Fruit fly (Drosophila melanogaster) whole organism, embryonic: ENCODE data around the gene Zw.

ENCODE experiments used
- Asciz ChIP-seq: fragments of 200-800 bp; sonication (Bioruptor generic); optimal IDR thresholded peaks from 2 replicates; lab custom pipeline; 2017; ENCODE audit warnings: missing biosample characterization, mild to moderate bottlenecking, missing genetic modification characterization, missing genetic modification reagents
- CG10147 ChIP-seq: fragments of 200-800 bp; sonication (Bioruptor generic); optimal IDR thresholded peaks from 2 replicates; lab custom pipeline; 2019; ENCODE audit warnings: missing biosample characterization, mild to moderate bottlenecking, missing genetic modification characterization, moderate library complexity
- CG13123 ChIP-seq: fragments of 200-800 bp; sonication (Bioruptor generic); optimal IDR thresholded peaks from 2 replicates; lab custom pipeline; 2016; ENCODE audit warnings: missing biosample characterization, missing genetic modification characterization
- CG15514 ChIP-seq: fragments of 200-800 bp; sonication (Bioruptor generic); optimal IDR thresholded peaks from 3 replicates; lab custom pipeline; 2017; ENCODE audit warnings: missing biosample characterization, missing genetic modification characterization, mild to moderate bottlenecking, moderate library complexity, missing genetic modification reagents
- CG17361 ChIP-seq: fragments of 200-800 bp; sonication (Bioruptor generic); IDR thresholded peaks from 3 replicates; pipeline ENCODE4 v1.3.6; 2022; ENCODE audit warnings: missing biosample characterization, missing genetic modification characterization
- CG17568 ChIP-seq: fragments of 200-800 bp; sonication (Bioruptor generic); optimal IDR thresholded peaks from 2 replicates; lab custom pipeline; 2018; ENCODE audit warnings: missing biosample characterization, mild to moderate bottlenecking, missing genetic modification characterization, moderate library complexity
- CG1832 ChIP-seq: fragments of 200-800 bp; sonication (Bioruptor generic); optimal IDR thresholded peaks from 2 replicates; lab custom pipeline; 2017; ENCODE audit warnings: missing biosample characterization, mild to moderate bottlenecking, missing genetic modification characterization, inconsistent platforms
- CG18764 ChIP-seq: fragments of 200-800 bp; sonication (Bioruptor generic); optimal IDR thresholded peaks from 3 replicates; lab custom pipeline; 2016; ENCODE audit warnings: missing biosample characterization, missing genetic modification characterization
- CG30403 ChIP-seq: fragments of 200-800 bp; sonication (Bioruptor generic); optimal IDR thresholded peaks from 3 replicates; lab custom pipeline; 2016; ENCODE audit warnings: missing biosample characterization, missing genetic modification characterization
- CG31365 ChIP-seq: fragments of 200-800 bp; sonication (Bioruptor generic); optimal IDR thresholded peaks from 2 replicates; lab custom pipeline; 2018; ENCODE audit warnings: missing biosample characterization, mild to moderate bottlenecking, missing genetic modification characterization
- CG42726 ChIP-seq: fragments of 200-800 bp; sonication (Bioruptor generic); IDR thresholded peaks from 2 replicates; pipeline ENCODE4 v1.3.6; 2022; ENCODE audit warnings: missing biosample characterization, missing genetic modification characterization; ENCODE audit not compliant: partially characterized antibody
- CG4424 ChIP-seq: fragments of 200-800 bp; sonication (Bioruptor generic); optimal IDR thresholded peaks from 3 replicates; lab custom pipeline; 2016; ENCODE audit warnings: missing biosample characterization, missing genetic modification characterization
- CG4820 ChIP-seq: fragments of 200-800 bp; sonication (Bioruptor generic); optimal IDR thresholded peaks from 3 replicates; lab custom pipeline; 2016; ENCODE audit warnings: missing biosample characterization, missing genetic modification characterization
- CG6175 ChIP-seq: fragments of 200-800 bp; sonication (Bioruptor generic); IDR thresholded peaks from 3 replicates; pipeline ENCODE4 v1.3.6; 2022; ENCODE audit warnings: missing biosample characterization, missing genetic modification characterization
- CG6272 ChIP-seq: fragments of 200-800 bp; sonication (Bioruptor generic); IDR thresholded peaks from 2 replicates; pipeline ENCODE4 v1.3.6; 2022; ENCODE audit warnings: missing biosample characterization, missing genetic modification characterization
- CG7928 ChIP-seq: fragments of 200-800 bp; sonication (Bioruptor generic); optimal IDR thresholded peaks from 2 replicates; lab custom pipeline; 2017; ENCODE audit warnings: missing biosample characterization, mild to moderate bottlenecking, missing genetic modification characterization
- Chrac-16 ChIP-seq: fragments of 200-800 bp; sonication (Bioruptor generic); optimal IDR thresholded peaks from 3 replicates; lab custom pipeline; 2016; ENCODE audit warnings: missing biosample characterization, missing genetic modification characterization
- Dll ChIP-seq: fragments of 200-800 bp; sonication (Bioruptor generic); IDR thresholded peaks from 4 replicates; pipeline ENCODE4 v1.3.6; 2022; ENCODE audit warnings: missing biosample characterization, missing genetic modification characterization; ENCODE audit not compliant: partially characterized antibody
- Drgx ChIP-seq: fragments of 200-800 bp; sonication (Bioruptor generic); IDR thresholded peaks from 2 replicates; pipeline ENCODE4 v1.3.6; 2022; ENCODE audit warnings: missing biosample characterization, missing genetic modification characterization
- H2.0 ChIP-seq: fragments of 200-800 bp; sonication (Bioruptor generic); IDR thresholded peaks from 2 replicates; pipeline ENCODE4 v1.3.6; 2022; ENCODE audit warnings: missing biosample characterization, missing genetic modification characterization
- HmgZ ChIP-seq: fragments of 200-800 bp; sonication (Bioruptor generic); optimal IDR thresholded peaks from 2 replicates; lab custom pipeline; 2018; ENCODE audit warnings: missing biosample characterization, mild to moderate bottlenecking, missing genetic modification characterization
- Hmx ChIP-seq: fragments of 200-800 bp; sonication (Bioruptor generic); optimal IDR thresholded peaks from 2 replicates; lab custom pipeline; 2016; ENCODE audit warnings: missing biosample characterization, missing genetic modification characterization
- NC2α ChIP-seq: fragments of 200-800 bp; sonication (Bioruptor generic); optimal IDR thresholded peaks from 2 replicates; lab custom pipeline; 2016; ENCODE audit warnings: missing biosample characterization, missing genetic modification characterization
- Oaz ChIP-seq: fragments of 200-800 bp; sonication (Bioruptor generic); IDR thresholded peaks from 2 replicates; pipeline ENCODE4 v1.3.6; 2022; ENCODE audit warnings: missing biosample characterization, missing genetic modification characterization
- Optix ChIP-seq: fragments of 200-800 bp; sonication (Bioruptor generic); IDR thresholded peaks from 3 replicates; pipeline ENCODE4 v1.3.6; 2022; ENCODE audit warnings: missing biosample characterization, missing genetic modification characterization
- Scr ChIP-seq: fragments of 200-800 bp; sonication (Bioruptor generic); IDR thresholded peaks from 2 replicates; pipeline ENCODE4 v1.3.6; 2022; ENCODE audit warnings: missing biosample characterization, missing genetic modification characterization; ENCODE audit not compliant: partially characterized antibody
- Usf ChIP-seq: fragments of 200-800 bp; sonication (Bioruptor generic); optimal IDR thresholded peaks from 2 replicates; lab custom pipeline; 2017; ENCODE audit warnings: missing genotype, missing biosample characterization, missing genetic modification characterization
- Xrp1 ChIP-seq: fragments of 200-800 bp; sonication (Bioruptor generic); IDR thresholded peaks from 2 replicates; pipeline ENCODE4 v1.3.6; 2022; ENCODE audit warnings: missing biosample characterization, missing genetic modification characterization
- ac ChIP-seq: fragments of 200-800 bp; sonication (Bioruptor generic); optimal IDR thresholded peaks from 3 replicates; lab custom pipeline; 2017; ENCODE audit warnings: missing biosample characterization, mild to moderate bottlenecking, missing genetic modification characterization
- amos ChIP-seq: fragments of 200-800 bp; sonication (Bioruptor generic); IDR thresholded peaks from 2 replicates; pipeline ENCODE4 v1.3.6; 2022; ENCODE audit warnings: missing biosample characterization, missing genetic modification characterization; ENCODE audit not compliant: partially characterized antibody
- chif ChIP-seq, 2 experiments: fragments of 200-800 bp; sonication (Bioruptor generic); optimal IDR thresholded peaks; 3 replicates each; lab custom pipeline; 2016; ENCODE audit warnings: missing biosample characterization in 2 of 2, missing genetic modification characterization in 2 of 2
- ewg ChIP-seq: fragments of 200-800 bp; sonication (Bioruptor generic); optimal IDR thresholded peaks from 3 replicates; lab custom pipeline; 2017; ENCODE audit warnings: mild to moderate bottlenecking, missing biosample characterization, missing genetic modification reagents, missing genetic modification characterization
- gem ChIP-seq: fragments of 200-800 bp; sonication (Bioruptor generic); optimal IDR thresholded peaks from 2 replicates; lab custom pipeline; 2019; ENCODE audit warnings: missing biosample characterization, mild to moderate bottlenecking, missing genetic modification characterization, moderate library complexity
- gro ChIP-seq: fragments of 200-800 bp; sonication (Bioruptor generic); optimal IDR thresholded peaks from 2 replicates; lab custom pipeline; 2016; ENCODE audit warnings: missing biosample characterization, missing genetic modification characterization
- gsb ChIP-seq: fragments of 200-800 bp; sonication (Bioruptor generic); IDR thresholded peaks from 2 replicates; pipeline ENCODE4 v1.3.6; 2022; ENCODE audit warnings: missing biosample characterization, missing genetic modification characterization
- h ChIP-seq: fragments of >200 bp; optimal IDR thresholded peaks from 2 replicates; lab custom pipeline; 2017
- ind ChIP-seq: fragments of 200-800 bp; sonication (Bioruptor generic); optimal IDR thresholded peaks from 3 replicates; lab custom pipeline; 2016; ENCODE audit warnings: missing biosample characterization, missing genetic modification characterization
- jigr1 ChIP-seq: fragments of 200-800 bp; sonication (Bioruptor generic); IDR thresholded peaks from 3 replicates; pipeline ENCODE4 v1.3.6; 2022; ENCODE audit warnings: missing biosample characterization, missing genetic modification characterization
- lilli ChIP-seq: fragments of 200-800 bp; sonication (Bioruptor generic); optimal IDR thresholded peaks from 3 replicates; lab custom pipeline; 2016; ENCODE audit warnings: missing biosample characterization, missing genetic modification characterization
- mam ChIP-seq: fragments of 200-800 bp; sonication (Bioruptor generic); optimal IDR thresholded peaks from 3 replicates; lab custom pipeline; 2016; ENCODE audit warnings: missing biosample characterization, missing genetic modification characterization
- mld ChIP-seq: fragments of 200-800 bp; sonication (Bioruptor generic); IDR thresholded peaks from 3 replicates; pipeline ENCODE4 v1.3.6; 2022; ENCODE audit warnings: missing biosample characterization, missing genetic modification characterization; ENCODE audit not compliant: partially characterized antibody
- phol ChIP-seq: fragments of 200-800 bp; sonication (Bioruptor generic); optimal IDR thresholded peaks from 3 replicates; lab custom pipeline; 2018; ENCODE audit warnings: missing biosample characterization, mild to moderate bottlenecking, missing genetic modification characterization, moderate library complexity
- ranshi ChIP-seq: fragments of 200-800 bp; sonication (Bioruptor generic); IDR thresholded peaks from 2 replicates; pipeline ENCODE4 v1.3.6; 2022; ENCODE audit warnings: missing biosample characterization, missing genetic modification characterization
- row ChIP-seq: fragments of 200-800 bp; sonication (Bioruptor generic); IDR thresholded peaks from 3 replicates; pipeline ENCODE4 v1.3.6; 2022; ENCODE audit warnings: missing biosample characterization, missing genetic modification characterization
- seq ChIP-seq: fragments of 200-800 bp; sonication (Bioruptor generic); IDR thresholded peaks from 2 replicates; pipeline ENCODE4 v1.3.6; 2022; ENCODE audit warnings: missing biosample characterization, missing genetic modification characterization
- tio ChIP-seq: fragments of 200-800 bp; sonication (Bioruptor generic); optimal IDR thresholded peaks from 2 replicates; lab custom pipeline; 2017; ENCODE audit warnings: missing biosample characterization, missing genetic modification characterization, inconsistent platforms
- tll ChIP-seq, 2 experiments: fragments of 200-800 bp in 1 of 2; fragments of >200 bp in 1 of 2; sonication (Bioruptor generic) in 1 of 2; optimal IDR thresholded peaks; 2 replicates each; lab custom pipeline; 2017 to 2019; ENCODE audit warnings: missing biosample characterization in 2 of 2, missing genetic modification characterization in 2 of 2, mild to moderate bottlenecking in 1 of 2, moderate library complexity in 1 of 2
- usp ChIP-seq: fragments of >200 bp; optimal IDR thresholded peaks from 2 replicates; lab custom pipeline; 2017; ENCODE audit warnings: missing biosample characterization, missing genetic modification characterization

Gene Zw

dm6 chrX:19663196-19663858, 3.7 kb upstream of the Zw start (continued):
- TF ChIP-seq lilli (GFP tag; lab: Kevin White, UChicago) (peak; percentile 51), CG18764 (no peak), usp (GFP tag; lab: Kevin White, UChicago) (no peak), CG10147 (peak; percentile 45), Drgx (GFP tag; lab: Robert Waterston, UW) (no peak), CG6272 (GFP tag; lab: Robert Waterston, UW) (no peak), ac (GFP tag; lab: Kevin White, UChicago) (no peak), chif (GFP tag; optimal IDR thresholded peaks at IDR 0.05; lab: Kevin White, UChicago) (peak in 1 of 2 experiments; percentile 3), ewg (GFP tag; lab: Kevin White, UChicago) (peak; percentile 19), Chrac-16 (peak; percentile 11), CG30403 (GFP tag; lab: Kevin White, UChicago) (peak; percentile 72), Asciz (GFP tag; lab: Kevin White, UChicago) (no peak), gsb (no peak), tll (GFP tag; optimal IDR thresholded peaks at IDR 0.05; lab: Kevin White, UChicago) (no peak), CG4424 (peak; percentile 45), Dll (GFP tag; lab: Robert Waterston, UW) (no peak), mld (GFP tag; lab: Robert Waterston, UW) (no peak), Xrp1 (GFP tag; lab: Robert Waterston, UW) (peak; percentile 21; the same call in 1 of the 2 replicates), ind (peak; percentile 37), CG31365 (no peak), NC2α (GFP tag; lab: Kevin White, UChicago) (no peak), CG17568 (GFP tag; lab: Kevin White, UChicago) (no peak), row (GFP tag; lab: Robert Waterston, UW) (peak; percentile 71), Usf (GFP tag; lab: Kevin White, UChicago) (peak; percentile 41), tio (no peak), CG4820 (GFP tag; lab: Kevin White, UChicago) (peak; percentile 16), ranshi (0 out of 2 replicates have a peak, but pooled peaks have one; percentile 28), gem (peak; percentile 56), amos (GFP tag; lab: Robert Waterston, UW) (no peak)

- no peak for TF ChIP-seq CG6175 (GFP tag; lab: Robert Waterston, UW)
- TF ChIP-seq HmgZ, result peak; percentile 3
- peak; percentile 13 for TF ChIP-seq CG15514 (GFP tag; lab: Kevin White, UChicago)
- TF ChIP-seq Optix (GFP tag; lab: Robert Waterston, UW), result no peak
- TF ChIP-seq Oaz, result no peak
- peak; percentile 84 for TF ChIP-seq Scr (GFP tag; lab: Robert Waterston, UW)
- no peak for TF ChIP-seq CG13123 (GFP tag; lab: Kevin White, UChicago)
- TF ChIP-seq Drgx (GFP tag; lab: Robert Waterston, UW), result no peak
- no peak for TF ChIP-seq phol (tag; lab: Kevin White, UChicago)
- peak; percentile 19 for TF ChIP-seq mam (GFP tag; lab: Kevin White, UChicago)
- peak; percentile 29 for TF ChIP-seq CG30403 (GFP tag; lab: Kevin White, UChicago)
- peak; percentile 64; the same call in 1 of the 2 replicates for TF ChIP-seq CG42726
- no peak for TF ChIP-seq gro
- no peak for TF ChIP-seq usp (GFP tag; lab: Kevin White, UChicago)
- no peak for TF ChIP-seq h (lab: Kevin White, UChicago)
- peak; percentile 12 for TF ChIP-seq Hmx (GFP tag; lab: Kevin White, UChicago)
- no peak for TF ChIP-seq jigr1 (GFP tag; lab: Robert Waterston, UW)
- TF ChIP-seq seq (GFP tag; lab: Robert Waterston, UW), result no peak
- TF ChIP-seq CG7928 (GFP tag; lab: Kevin White, UChicago), result no peak
- TF ChIP-seq CG17361, result no peak; the same call in 2 of the 3 replicates
- no peak for TF ChIP-seq CG1832
- TF ChIP-seq H2.0 (GFP tag; lab: Robert Waterston, UW), result no peak
Measured at dm6 chrX:19663859-19664728, 3.0 kb upstream of the Zw start, which contains the start of the genes CG14223 and Ssu72. CG14223 (minus strand) TSS chrX:19663971. Ssu72 (plus strand) TSS chrX:19664561.
